Worm (Caenorhabditis elegans) whole organism, L1 larva: ENCODE data around the gene T07E3.4.

ENCODE experiments used
- blmp-1 ChIP-seq: fragments of 150-350 bp; optimal IDR thresholded peaks from 2 replicates; lab custom pipeline; 2014; ENCODE audit warnings: missing biosample characterization, missing genetic modification characterization
- dpl-1 ChIP-seq, 3 experiments: fragments of 150-350 bp in 2 of 3; sonication (generic microtip) in 1 of 3; optimal IDR thresholded peaks; 2 replicates each; lab custom pipeline; 2014 to 2017; ENCODE audit warnings: missing biosample characterization in 3 of 3, missing genetic modification characterization in 3 of 3, missing genetic modification reagents in 3 of 3
- elt-3 ChIP-seq, 6 experiments: fragments of 150-350 bp in 1 of 6; sonication (generic microtip); optimal IDR thresholded peaks; 2 replicates each; lab custom pipeline; 2017 to 2018; ENCODE audit warnings: missing biosample characterization in 6 of 6, missing genetic modification characterization in 6 of 6, inconsistent platforms in 1 of 6
- lin-13 ChIP-seq: fragments of 150-350 bp; optimal IDR thresholded peaks from 2 replicates; lab custom pipeline; 2014; ENCODE audit warnings: missing biosample characterization, missing genetic modification reagents, missing genetic modification characterization
- nhr-12 ChIP-seq: sonication (generic microtip); optimal IDR thresholded peaks from 2 replicates; lab custom pipeline; 2017; ENCODE audit warnings: missing biosample characterization, missing genetic modification characterization
- nhr-90 ChIP-seq: sonication (generic microtip); optimal IDR thresholded peaks from 2 replicates; lab custom pipeline; 2016; ENCODE audit warnings: mild to moderate bottlenecking, missing genetic modification characterization, missing compliant biosample characterization; ENCODE audit not compliant: poor library complexity
- pag-3 ChIP-seq: sonication (generic microtip); optimal IDR thresholded peaks from 2 replicates; lab custom pipeline; 2017; ENCODE audit warnings: missing genetic modification characterization, mild to moderate bottlenecking, missing compliant biosample characterization, antibody characterized with exemption, borderline replicate concordance; ENCODE audit not compliant: insufficient read depth
- skn-1 ChIP-seq: fragments of 150-350 bp; optimal IDR thresholded peaks from 2 replicates; lab custom pipeline; 2014; ENCODE audit warnings: missing biosample characterization, missing genetic modification characterization
- swsn-7 ChIP-seq: sonication (generic microtip); optimal IDR thresholded peaks from 2 replicates; lab custom pipeline; 2016; ENCODE audit warnings: missing genetic modification characterization, missing compliant biosample characterization
- unc-62 ChIP-seq: fragments of 150-350 bp; optimal IDR thresholded peaks from 2 replicates; lab custom pipeline; 2014; ENCODE audit warnings: missing biosample characterization, missing genetic modification reagents, missing genetic modification characterization

DNA sequence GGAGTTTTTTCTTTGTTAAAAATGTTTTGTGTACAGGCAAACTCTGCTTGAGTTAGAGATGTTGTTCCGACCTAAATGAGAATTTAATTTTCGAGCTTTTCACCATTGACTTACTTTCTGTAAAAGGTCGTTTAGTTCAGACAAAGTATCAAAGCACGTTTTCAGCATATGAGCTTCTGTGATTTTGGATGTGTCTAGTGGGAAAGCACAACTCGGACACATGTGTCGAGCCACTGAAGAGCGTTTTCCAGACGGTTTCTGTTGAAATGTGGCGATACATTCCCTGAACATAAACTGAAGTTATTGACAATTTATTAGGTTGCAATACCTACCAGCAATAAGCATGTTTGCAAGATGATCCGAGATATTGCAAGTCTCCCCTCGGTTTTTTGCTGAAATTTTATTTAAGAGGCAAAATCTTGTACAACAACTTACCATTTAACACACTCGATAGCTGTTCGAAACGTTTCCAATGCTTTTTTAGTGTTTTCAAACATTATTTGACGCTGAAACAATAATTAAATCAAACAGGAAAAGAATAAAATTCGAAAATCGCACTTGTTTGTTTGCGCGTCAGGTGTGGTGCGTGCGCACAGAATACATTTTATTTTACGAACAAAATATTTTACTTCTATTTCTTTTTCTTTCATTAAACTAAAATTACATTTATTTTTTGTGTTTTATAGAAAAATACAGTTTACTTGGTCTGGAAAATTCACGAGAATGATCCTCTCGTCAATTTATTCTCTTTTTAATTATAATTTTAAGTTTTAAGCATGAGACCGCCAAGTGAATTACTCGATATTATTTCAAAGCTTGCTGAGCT is 8.6 kb upstream of the T07E3.4 start, which contains the start of the genes brd-1 and K04C2.2:
- TF ChIP-seq nhr-90 (no peak), unc-62 (GFP tag; lab: Kevin White, UChicago) (no peak), skn-1 (tag; lab: Kevin White, UChicago) (peak; percentile 27), dpl-1 (GFP tag; optimal IDR thresholded peaks at IDR 0.05; lab: Kevin White, UChicago) (peak; percentile 53 to 83 (median 76)), swsn-7 (tag; lab: Kevin White, UChicago) (peak; percentile 6), lin-13 (no peak), pag-3 (tag; lab: Kevin White, UChicago) (no peak), elt-3 (tag; optimal IDR thresholded peaks at IDR 0.05; lab: Kevin White, UChicago) (no peak), blmp-1 (tag; lab: Kevin White, UChicago) (peak; percentile 42), nhr-12 (tag; lab: Kevin White, UChicago) (no peak)
